Worm (Caenorhabditis elegans): ENCODE data around the gene math-20.

ce11 chrII:1993738-1994137 lies 2.6 kb upstream of the math-20 start, which contains the start of gene math-21:
- TF ChIP-seq lsy-2 (tag; optimal IDR thresholded peaks at IDR 0.05): no peak
- TF ChIP-seq efl-3 (GFP tag; optimal IDR thresholded peaks at IDR 0.05): no peak
- no peak for TF ChIP-seq pqm-1 (tag; optimal IDR thresholded peaks at IDR 0.05)
- TF ChIP-seq nhr-28 (tag; optimal IDR thresholded peaks at IDR 0.05): no peak
- TF ChIP-seq mdl-1 (tag; optimal IDR thresholded peaks at IDR 0.05): no peak
- TF ChIP-seq lin-13 (GFP tag; optimal IDR thresholded peaks at IDR 0.05): no peak
- no peak for TF ChIP-seq nhr-237 (tag; optimal IDR thresholded peaks at IDR 0.05)
- TF ChIP-seq ztf-11 (tag; optimal IDR thresholded peaks at IDR 0.05): no peak
- no peak for TF ChIP-seq nhr-76 (tag; optimal IDR thresholded peaks at IDR 0.05)
- no peak for TF ChIP-seq pag-3 (tag; optimal IDR thresholded peaks at IDR 0.05; ENCODE audit: borderline replicate concordance, insufficient read depth)
- no peak for TF ChIP-seq unc-86 (tag; optimal IDR thresholded peaks at IDR 0.05)
- no peak for TF ChIP-seq unc-62 (GFP tag; optimal IDR thresholded peaks at IDR 0.05)
- TF ChIP-seq ztf-4 (tag; optimal IDR thresholded peaks at IDR 0.05): no peak
